Worm (Caenorhabditis elegans) whole organism, L4 larva: ENCODE results near the gene T12B5.14.
A peak's percentile ranks its signal among the peaks of the same experiment; 100 is the strongest.

Experiments
- T26A8.4 ChIP-seq: fragments of 200-800 bp; sonication (Bioruptor generic); IDR thresholded peaks from 2 replicates; pipeline ENCODE4 v1.3.6; 2022; ENCODE audit warnings: missing genetic modification characterization, missing compliant biosample characterization
- aha-1 ChIP-seq: fragments of 150-350 bp; peaks from one replicate; lab custom pipeline; 2014; ENCODE audit warnings: missing biosample characterization, missing genetic modification characterization
- arid-1 ChIP-seq: fragments of 200-800 bp; sonication (Bioruptor generic); conservative IDR thresholded peaks from 2 replicates; pipeline ENCODE4 v1.3.6; 2022; ENCODE audit warnings: missing genetic modification reagents, missing genetic modification characterization, missing compliant biosample characterization
- attf-4 ChIP-seq: sonication (generic microtip); optimal IDR thresholded peaks from 3 replicates; lab custom pipeline; 2017; ENCODE audit warnings: missing biosample characterization, missing genetic modification characterization
- ceh-20 ChIP-seq: fragments of 200-800 bp; sonication (Bioruptor generic); IDR thresholded peaks from 2 replicates; pipeline ENCODE4 v1.3.6; 2022; ENCODE audit warnings: missing genetic modification reagents, missing genetic modification characterization, missing compliant biosample characterization
- ceh-82 ChIP-seq: sonication (generic microtip); optimal IDR thresholded peaks from 2 replicates; lab custom pipeline; 2017; ENCODE audit warnings: missing biosample characterization, missing genetic modification characterization
- ces-1 ChIP-seq: fragments of 150-350 bp; sonication (generic microtip); optimal IDR thresholded peaks from 4 replicates; lab custom pipeline; 2014; ENCODE audit warnings: missing biosample characterization, missing genetic modification reagents, missing genetic modification characterization
- cey-2 ChIP-seq: sonication (generic microtip); optimal IDR thresholded peaks from 3 replicates; lab custom pipeline; 2017; ENCODE audit warnings: missing genetic modification characterization, mild to moderate bottlenecking, missing compliant biosample characterization, antibody characterized with exemption, borderline replicate concordance; ENCODE audit not compliant: insufficient read depth
- daf-12 ChIP-seq: fragments of 150-350 bp; optimal IDR thresholded peaks from 2 replicates; lab custom pipeline; 2014; ENCODE audit warnings: missing biosample characterization, missing genetic modification reagents, missing genetic modification characterization
- daf-16 ChIP-seq, 3 experiments: sonication (generic microtip); optimal IDR thresholded peaks; 2 replicates each; lab custom pipeline; 2016 to 2017; ENCODE audit warnings: missing genetic modification characterization in 3 of 3, missing genetic modification reagents in 3 of 3, mild to moderate bottlenecking in 2 of 3, missing compliant biosample characterization in 2 of 3, missing biosample characterization in 1 of 3, moderate library complexity in 1 of 3
- dmd-8 ChIP-seq: fragments of 200-800 bp; sonication (Bioruptor generic); IDR thresholded peaks from 2 replicates; pipeline ENCODE4 v1.3.6; 2022; ENCODE audit warnings: missing genetic modification characterization, missing compliant biosample characterization
- dmd-9 ChIP-seq: fragments of 200-800 bp; sonication (Bioruptor generic); IDR thresholded peaks from 2 replicates; pipeline ENCODE4 v1.3.6; 2022; ENCODE audit warnings: missing genetic modification reagents, missing genetic modification characterization, missing compliant biosample characterization
- dpl-1 ChIP-seq: fragments of 150-350 bp; optimal IDR thresholded peaks from 2 replicates; lab custom pipeline; 2014; ENCODE audit warnings: missing biosample characterization, missing genetic modification reagents, missing genetic modification characterization
- dve-1 ChIP-seq: sonication (generic microtip); optimal IDR thresholded peaks from 2 replicates; lab custom pipeline; 2017; ENCODE audit warnings: antibody characterized with exemption, mild to moderate bottlenecking, missing genetic modification characterization, missing compliant biosample characterization; ENCODE audit not compliant: insufficient read depth
- hlh-11 ChIP-seq: fragments of 200-800 bp; sonication (Bioruptor generic); optimal IDR thresholded peaks from 2 replicates; lab custom pipeline; 2018; ENCODE audit warnings: mild to moderate bottlenecking, missing genetic modification characterization, missing compliant biosample characterization
- lim-7 ChIP-seq: fragments of 200-800 bp; sonication (Bioruptor generic); IDR thresholded peaks from 2 replicates; pipeline ENCODE4 v1.3.6; 2022; ENCODE audit warnings: missing genetic modification characterization, missing compliant biosample characterization
- lsy-2 ChIP-seq, 2 experiments: fragments of 150-350 bp in 1 of 2; sonication (generic microtip) in 1 of 2; optimal IDR thresholded peaks; 2 replicates each; lab custom pipeline; 2014 to 2017; ENCODE audit warnings: missing biosample characterization in 2 of 2, missing genetic modification characterization in 2 of 2
- madf-5 ChIP-seq, 2 experiments: fragments of 200-800 bp; sonication (Bioruptor generic); IDR thresholded peaks; 2 replicates each; pipeline ENCODE4 v1.3.6; 2022; ENCODE audit warnings: missing compliant biosample characterization in 2 of 2, missing genetic modification characterization in 2 of 2
- mep-1 ChIP-seq: fragments of 150-350 bp; sonication (generic microtip); optimal IDR thresholded peaks from 3 replicates; lab custom pipeline; 2014; ENCODE audit warnings: missing biosample characterization, missing genetic modification characterization
- mes-2 ChIP-seq: sonication (generic microtip); optimal IDR thresholded peaks from 2 replicates; lab custom pipeline; 2016; ENCODE audit warnings: missing genotype, mild to moderate bottlenecking, missing genetic modification characterization, missing compliant biosample characterization; ENCODE audit not compliant: poor library complexity, severe bottlenecking
- mxl-2 ChIP-seq: fragments of 200-800 bp; sonication (Bioruptor generic); conservative IDR thresholded peaks from 2 replicates; pipeline ENCODE4 v1.3.6; 2022; ENCODE audit warnings: missing genetic modification reagents, missing genetic modification characterization, missing compliant biosample characterization
- nhr-102 ChIP-seq: sonication (generic microtip); optimal IDR thresholded peaks from 2 replicates; lab custom pipeline; 2016; ENCODE audit warnings: mild to moderate bottlenecking, missing genetic modification characterization, moderate library complexity, missing compliant biosample characterization
- nhr-237 ChIP-seq: sonication (generic microtip); optimal IDR thresholded peaks from 2 replicates; lab custom pipeline; 2017; ENCODE audit warnings: missing biosample characterization, missing genetic modification characterization
- nhr-25 ChIP-seq: sonication (generic microtip); optimal IDR thresholded peaks from 2 replicates; lab custom pipeline; 2017; ENCODE audit warnings: missing genetic modification characterization, mild to moderate bottlenecking, missing compliant biosample characterization, antibody characterized with exemption, moderate library complexity, borderline replicate concordance; ENCODE audit not compliant: insufficient read depth
- nhr-48 ChIP-seq: sonication (generic microtip); optimal IDR thresholded peaks from 2 replicates; lab custom pipeline; 2016; ENCODE audit warnings: mild to moderate bottlenecking, missing genetic modification characterization, missing compliant biosample characterization
- nhr-76 ChIP-seq: fragments of 150-350 bp; optimal IDR thresholded peaks from 2 replicates; lab custom pipeline; 2014; ENCODE audit warnings: missing biosample characterization, missing genetic modification characterization
- rbr-2 ChIP-seq: sonication (generic microtip); optimal IDR thresholded peaks from 2 replicates; lab custom pipeline; 2016; ENCODE audit warnings: missing genotype, missing genetic modification characterization, missing compliant biosample characterization
- set-16 ChIP-seq: fragments of 200-800 bp; sonication (Bioruptor generic); IDR thresholded peaks from 2 replicates; pipeline ENCODE4 v1.3.6; 2022; ENCODE audit warnings: missing genetic modification reagents, missing genetic modification characterization, missing compliant biosample characterization
- snpc-1.2 ChIP-seq: fragments of 200-800 bp; sonication (Bioruptor generic); IDR thresholded peaks from 2 replicates; pipeline ENCODE4 v1.3.6; 2022; ENCODE audit warnings: missing genetic modification reagents, missing genetic modification characterization, missing compliant biosample characterization
- unc-130 ChIP-seq: sonication (generic microtip); optimal IDR thresholded peaks from 2 replicates; lab custom pipeline; 2016; ENCODE audit warnings: missing genetic modification reagents, missing genetic modification characterization, missing compliant biosample characterization
- vab-7 ChIP-seq: fragments of 200-800 bp; sonication (Bioruptor generic); IDR thresholded peaks from 2 replicates; pipeline ENCODE4 v1.3.6; 2022; ENCODE audit warnings: missing genetic modification reagents, missing genetic modification characterization, missing compliant biosample characterization
- zag-1 ChIP-seq: fragments of 150-350 bp; optimal IDR thresholded peaks from 2 replicates; lab custom pipeline; 2014; ENCODE audit warnings: missing biosample characterization, missing genetic modification characterization
- zfp-3 ChIP-seq: fragments of 200-800 bp; sonication (Bioruptor generic); conservative IDR thresholded peaks from 2 replicates; pipeline ENCODE4 v1.3.6; 2022; ENCODE audit warnings: missing genetic modification reagents, missing genetic modification characterization, missing compliant biosample characterization
- zip-11 ChIP-seq: fragments of 200-800 bp; sonication (Bioruptor generic); IDR thresholded peaks from 2 replicates; pipeline ENCODE4 v1.3.6; 2022; ENCODE audit warnings: missing genetic modification characterization, missing compliant biosample characterization

The T12B5.14 gene

ce11 chrIII:937961-938360 lies 16.7 kb upstream of the T12B5.14 start, which contains the start of gene fbxa-56:
Gene fbxa-56, minus strand, starts transcription at chrIII:938061.
- TF ChIP-seq daf-12 (tag; lab: Kevin White, UChicago), result no peak
- no peak for TF ChIP-seq vab-7 (GFP tag; lab: Robert Waterston, UW)
- TF ChIP-seq lsy-2 (tag; optimal IDR thresholded peaks at IDR 0.05; lab: Kevin White, UChicago), result no peak
- TF ChIP-seq nhr-237 (tag; lab: Kevin White, UChicago), result no peak
- no peak for TF ChIP-seq ceh-20 (GFP tag; lab: Robert Waterston, UW)
- no peak for TF ChIP-seq zip-11 (GFP tag; lab: Robert Waterston, UW)
- TF ChIP-seq lim-7 (GFP tag; lab: Robert Waterston, UW), result no peak
- no peak for TF ChIP-seq mep-1 (tag; lab: Kevin White, UChicago)
- no peak for TF ChIP-seq arid-1
- TF ChIP-seq zag-1, result no peak
- TF ChIP-seq daf-16 (GFP tag; optimal IDR thresholded peaks at IDR 0.05; lab: Kevin White, UChicago), result no peak
- TF ChIP-seq daf-16 (tag; optimal IDR thresholded peaks at IDR 0.05; lab: Kevin White, UChicago), result no peak
- TF ChIP-seq aha-1, result no peak
- no peak for TF ChIP-seq nhr-48 (tag; lab: Kevin White, UChicago)
- TF ChIP-seq dmd-8 (GFP tag; lab: Robert Waterston, UW), result no peak
- TF ChIP-seq nhr-102 (tag; lab: Kevin White, UChicago), result no peak
- TF ChIP-seq dmd-9, result no peak
- no peak for TF ChIP-seq snpc-1.2
- no peak for TF ChIP-seq zfp-3

DNA sequence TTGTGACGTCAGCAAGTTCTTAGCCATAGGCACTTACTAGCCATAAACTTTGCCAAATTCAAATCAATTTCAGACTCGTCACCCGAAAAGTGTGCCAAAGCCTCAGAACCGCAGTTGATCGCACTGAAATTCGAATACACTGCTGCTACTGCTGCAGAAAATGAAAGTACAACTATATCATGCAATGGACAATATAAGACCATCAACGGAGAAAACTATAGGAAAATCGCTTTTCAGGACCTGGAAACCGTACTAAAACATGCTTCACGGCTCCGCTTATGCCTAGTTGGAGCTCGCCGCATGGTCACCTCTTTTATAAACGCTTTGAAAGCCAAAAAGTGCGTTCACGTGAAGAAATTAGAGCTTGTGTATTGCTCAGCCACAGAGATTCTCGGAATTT lies 16.1 kb upstream of the T12B5.14 start, which contains the start of gene fbxa-22:
Gene fbxa-22, plus strand, starts transcription at position 301 of the 400 bp plus-strand sequence.
- TF ChIP-seq mxl-2 (GFP tag; lab: Robert Waterston, UW) (no peak), dve-1 (tag; lab: Kevin White, UChicago) (no peak), mes-2 (tag; lab: Kevin White, UChicago) (no peak), attf-4 (tag; lab: Kevin White, UChicago) (no peak), rbr-2 (tag; lab: Kevin White, UChicago) (no peak), unc-130 (GFP tag; lab: Kevin White, UChicago) (no peak), nhr-25 (no peak), lsy-2 (tag; optimal IDR thresholded peaks at IDR 0.05; lab: Kevin White, UChicago) (no peak), T26A8.4 (GFP tag; lab: Robert Waterston, UW) (no peak), nhr-237 (tag; lab: Kevin White, UChicago) (no peak), dpl-1 (no peak), vab-7 (GFP tag; lab: Robert Waterston, UW) (no peak), nhr-76 (no peak), ceh-20 (GFP tag; lab: Robert Waterston, UW) (no peak), nhr-48 (tag; lab: Kevin White, UChicago) (no peak), ceh-82 (tag; lab: Kevin White, UChicago) (no peak), arid-1 (no peak), ces-1 (GFP tag; lab: Kevin White, UChicago) (no peak), madf-5 (GFP tag; IDR thresholded peaks at IDR 0.05; lab: Robert Waterston, UW) (no peak), hlh-11 (tag; lab: Kevin White, UChicago) (no peak)

ce11 chrIII:941958-942357 lies 12.7 kb upstream of the T12B5.14 start:
- TF ChIP-seq snpc-1.2 (no peak), set-16 (GFP tag; lab: Robert Waterston, UW) (peak; percentile 70), daf-16 (GFP tag; optimal IDR thresholded peaks at IDR 0.05; lab: Kevin White, UChicago) (no peak), daf-16 (tag; optimal IDR thresholded peaks at IDR 0.05; lab: Kevin White, UChicago) (no peak), cey-2 (tag; lab: Kevin White, UChicago) (no peak), daf-12 (tag; lab: Kevin White, UChicago) (no peak)
